Worm (Caenorhabditis elegans) whole organism, mixed stage, embryonic: Measurements from ENCODE around the gene Y57G11C.1130.

Experiments
- blmp-1 ChIP-seq: fragments of 150-350 bp; optimal IDR thresholded peaks from 2 replicates; lab custom pipeline; 2014; ENCODE audit warnings: missing biosample characterization, missing genetic modification characterization
- mab-5 ChIP-seq: fragments of 150-350 bp; optimal IDR thresholded peaks from 2 replicates; lab custom pipeline; 2014; ENCODE audit warnings: missing biosample characterization, missing genetic modification characterization
- nhr-12 ChIP-seq: fragments of 150-350 bp; optimal IDR thresholded peaks from 2 replicates; lab custom pipeline; 2014; ENCODE audit warnings: missing biosample characterization, missing genetic modification characterization
- nhr-76 ChIP-seq: sonication (generic microtip); optimal IDR thresholded peaks from 2 replicates; lab custom pipeline; 2017; ENCODE audit warnings: missing biosample characterization, missing genetic modification characterization
- pha-4 ChIP-seq: fragments of 150-350 bp; optimal IDR thresholded peaks from 2 replicates; lab custom pipeline; 2018; ENCODE audit warnings: missing biosample characterization, missing genetic modification reagents, missing genetic modification characterization
- unc-62 ChIP-seq: fragments of 150-350 bp; optimal IDR thresholded peaks from 2 replicates; lab custom pipeline; 2014; ENCODE audit warnings: missing biosample characterization, missing genetic modification reagents, missing genetic modification characterization

- TF ChIP-seq pha-4 (tag; lab: Kevin White, UChicago) (peak; percentile 38), nhr-76 (no peak), nhr-12 (tag; lab: Kevin White, UChicago) (no peak), unc-62 (GFP tag; lab: Kevin White, UChicago) (no peak), blmp-1 (tag; lab: Kevin White, UChicago) (no peak), mab-5 (tag; lab: Kevin White, UChicago) (no peak)
These were observed 4.2 kb downstream of the Y57G11C.1130 start, which contains the start of gene melo-1 for ce11 chrIV:14786374-14787136.
